Fruit fly (Drosophila melanogaster): Measurements from ENCODE around the gene CG14693.

dm6 chr3R:10832526-10833165 lies 17.8 kb upstream of the CG14693 start:
- TF ChIP-seq psq (optimal IDR thresholded peaks at IDR 0.05), result no peak
- no peak for TF ChIP-seq h (optimal IDR thresholded peaks at IDR 0.05)

Data from Kc167 (cell line).